Worm (Caenorhabditis elegans) whole organism, L4/young adult: ENCODE results near the gene scl-2.

Source experiments
- W03F9.2 ChIP-seq: fragments of 150-350 bp; optimal IDR thresholded peaks from 2 replicates; lab custom pipeline; 2014; ENCODE audit warnings: missing biosample characterization, missing genetic modification characterization
- dao-5 ChIP-seq: sonication (generic microtip); optimal IDR thresholded peaks from 2 replicates; lab custom pipeline; 2016; ENCODE audit warnings: missing genotype, missing genetic modification characterization, moderate library complexity, missing compliant biosample characterization
- him-1 ChIP-seq: sonication (generic microtip); optimal IDR thresholded peaks from 2 replicates; lab custom pipeline; 2016; ENCODE audit warnings: missing genotype, missing genetic modification reagents, missing genetic modification characterization, missing compliant biosample characterization

The scl-2 gene

ce11 chrIV:13080861-13081260, 23.4 kb downstream of the scl-2 start:
- no peak for TF ChIP-seq him-1 (tag; lab: Kevin White, UChicago)

- no peak for TF ChIP-seq him-1 (tag; lab: Kevin White, UChicago)
- TF ChIP-seq W03F9.2 (tag; lab: Kevin White, UChicago): no peak
- no peak for TF ChIP-seq dao-5
These were observed 24.6 kb downstream of the scl-2 start for ce11 chrIV:13082106-13082505.

- TF ChIP-seq W03F9.2 (tag; lab: Kevin White, UChicago) (no peak), him-1 (tag; lab: Kevin White, UChicago) (no peak), dao-5 (no peak)
These were observed 25.6 kb downstream of the scl-2 start for ce11 chrIV:13082836-13083763.

ce11 chrIV:13085675-13086074, 28.2 kb downstream of the scl-2 start:
- no peak for TF ChIP-seq dao-5
- no peak for TF ChIP-seq W03F9.2 (tag; lab: Kevin White, UChicago)
- no peak for TF ChIP-seq him-1 (tag; lab: Kevin White, UChicago)

ce11 chrIV:13086705-13087104, 29.2 kb downstream of the scl-2 start, which contains the start of gene spin-2:
TSS of gene spin-2 (plus strand) at chrIV:13087005.
- no peak for TF ChIP-seq dao-5
- no peak for TF ChIP-seq W03F9.2 (tag; lab: Kevin White, UChicago)
- no peak for TF ChIP-seq him-1 (tag; lab: Kevin White, UChicago)

ce11 chrIV:13089671-13090242, 32.2 kb downstream of the scl-2 start:
- TF ChIP-seq dao-5 (no peak), W03F9.2 (tag; lab: Kevin White, UChicago) (no peak), him-1 (tag; lab: Kevin White, UChicago) (no peak)

ce11 chrIV:13090967-13091366, 33.5 kb downstream of the scl-2 start, which contains the start of gene col-132:
TSS of gene col-132 (minus strand) at chrIV:13091067.
- TF ChIP-seq dao-5 (no peak), W03F9.2 (tag; lab: Kevin White, UChicago) (no peak), him-1 (tag; lab: Kevin White, UChicago) (no peak)

- TF ChIP-seq dao-5 (no peak), W03F9.2 (tag; lab: Kevin White, UChicago) (no peak), him-1 (tag; lab: Kevin White, UChicago) (no peak)
These were observed 36.2 kb downstream of the scl-2 start, which contains the start of the genes prcc-1 and C39E9.12 for ce11 chrIV:13093677-13094076. TSS of gene prcc-1 (minus strand) at chrIV:13093795. TSS of gene C39E9.12 (plus strand) at chrIV:13094007.

ce11 chrIV:13095462-13095861, 38.0 kb downstream of the scl-2 start, which contains the start of gene rfc-3:
TSS of gene rfc-3 (plus strand) at chrIV:13095762.
- TF ChIP-seq him-1 (tag; lab: Kevin White, UChicago): no peak
- no peak for TF ChIP-seq W03F9.2 (tag; lab: Kevin White, UChicago)
- no peak for TF ChIP-seq dao-5

- TF ChIP-seq him-1 (tag; lab: Kevin White, UChicago): no peak
- no peak for TF ChIP-seq dao-5
- TF ChIP-seq W03F9.2 (tag; lab: Kevin White, UChicago): no peak
These were observed 39.3 kb downstream of the scl-2 start for ce11 chrIV:13096778-13097177.

ce11 chrIV:13098652-13099051, 41.1 kb downstream of the scl-2 start, which contains the start of the genes dli-1, tin-9.2 and exos-4.1:
TSS of gene dli-1 (minus strand) at chrIV:13098792.
TSS of gene tin-9.2 (plus strand) at chrIV:13098995.
TSS of gene exos-4.1 (plus strand) at chrIV:13098999.
- no peak for TF ChIP-seq dao-5
- TF ChIP-seq W03F9.2 (tag; lab: Kevin White, UChicago): peak; percentile 86

ce11 chrIV:13100415-13100814, 42.9 kb downstream of the scl-2 start, which contains the start of gene fask-1:
TSS of gene fask-1 (plus strand) at chrIV:13100715.
- no peak for TF ChIP-seq W03F9.2 (tag; lab: Kevin White, UChicago)
- TF ChIP-seq him-1 (tag; lab: Kevin White, UChicago): no peak

ce11 chrIV:13104900-13105299, 47.4 kb downstream of the scl-2 start, which contains the start of gene rde-11:
TSS of gene rde-11 (plus strand) at chrIV:13105200.
- TF ChIP-seq W03F9.2 (tag; lab: Kevin White, UChicago) (no peak), him-1 (tag; lab: Kevin White, UChicago) (no peak), dao-5 (no peak)

- TF ChIP-seq dao-5: no peak
- no peak for TF ChIP-seq W03F9.2 (tag; lab: Kevin White, UChicago)
- TF ChIP-seq him-1 (tag; lab: Kevin White, UChicago): no peak
These were observed 49.8 kb downstream of the scl-2 start, which contains the start of gene B0564.2 for ce11 chrIV:13107359-13107758. TSS of gene B0564.2 (plus strand) at chrIV:13107659.
